Worm (Caenorhabditis elegans) whole organism, L3 larva: ENCODE data around the gene H12D21.5.
A peak's percentile ranks its signal among the peaks of the same experiment; 100 is the strongest.

Experiments
- R02D3.7 ChIP-seq: fragments of 150-350 bp; optimal IDR thresholded peaks from 2 replicates; lab custom pipeline; 2014; ENCODE audit warnings: missing biosample characterization, missing genetic modification characterization
- ZK546.5 ChIP-seq: sonication (generic microtip); optimal IDR thresholded peaks from 2 replicates; lab custom pipeline; 2017; ENCODE audit warnings: missing biosample characterization, missing genetic modification characterization
- aly-2 ChIP-seq: fragments of 150-350 bp; optimal IDR thresholded peaks from 2 replicates; lab custom pipeline; 2014; ENCODE audit warnings: missing biosample characterization, missing genetic modification characterization
- ama-1 ChIP-seq: fragments of 150-350 bp; optimal IDR thresholded peaks from 2 replicates; lab custom pipeline; 2018
- ceh-16 ChIP-seq: sonication (generic microtip); optimal IDR thresholded peaks from 2 replicates; lab custom pipeline; 2017; ENCODE audit warnings: missing biosample characterization, missing genetic modification characterization
- ceh-28 ChIP-seq: fragments of 150-350 bp; optimal IDR thresholded peaks from 2 replicates; lab custom pipeline; 2014; ENCODE audit warnings: missing biosample characterization, missing genetic modification reagents, missing genetic modification characterization
- ceh-82 ChIP-seq: fragments of 150-350 bp; optimal IDR thresholded peaks from 2 replicates; lab custom pipeline; 2014; ENCODE audit warnings: missing biosample characterization, missing genetic modification characterization
- ceh-9 ChIP-seq: sonication (generic microtip); optimal IDR thresholded peaks from 2 replicates; lab custom pipeline; 2018; ENCODE audit warnings: missing biosample characterization, missing genetic modification characterization
- daf-12 ChIP-seq: fragments of 150-350 bp; optimal IDR thresholded peaks from 2 replicates; lab custom pipeline; 2014; ENCODE audit warnings: missing biosample characterization, missing genetic modification reagents, missing genetic modification characterization
- egl-27 ChIP-seq: sonication (generic microtip); optimal IDR thresholded peaks from 4 replicates; lab custom pipeline; 2017; ENCODE audit warnings: missing biosample characterization, missing genetic modification reagents, missing genetic modification characterization
- egl-5 ChIP-seq: fragments of 150-350 bp; optimal IDR thresholded peaks from 2 replicates; lab custom pipeline; 2017; ENCODE audit warnings: missing biosample characterization, missing genetic modification reagents, missing genetic modification characterization, inconsistent platforms
- elt-1 ChIP-seq: fragments of 150-350 bp; optimal IDR thresholded peaks from 2 replicates; lab custom pipeline; 2014; ENCODE audit warnings: missing biosample characterization, missing genetic modification characterization
- elt-2 ChIP-seq: sonication (generic microtip); optimal IDR thresholded peaks from 2 replicates; lab custom pipeline; 2016; ENCODE audit warnings: missing genetic modification reagents, mild to moderate bottlenecking, missing genetic modification characterization, missing compliant biosample characterization
- elt-3 ChIP-seq, 3 experiments: fragments of 150-350 bp in 1 of 3; sonication (generic microtip) in 2 of 3; optimal IDR thresholded peaks; 2 replicates in 2 of 3; 4 replicates in 1 of 3; lab custom pipeline; 2014 to 2017; ENCODE audit warnings: missing biosample characterization in 3 of 3, missing genetic modification characterization in 3 of 3
- eor-1 ChIP-seq, 2 experiments: fragments of 150-350 bp; optimal IDR thresholded peaks; 2 replicates each; lab custom pipeline; 2014 to 2018; ENCODE audit warnings: missing biosample characterization in 2 of 2, missing genetic modification characterization in 2 of 2
- fkh-10 ChIP-seq: sonication (generic microtip); optimal IDR thresholded peaks from 2 replicates; lab custom pipeline; 2017; ENCODE audit warnings: missing biosample characterization, missing genetic modification reagents, missing genetic modification characterization
- fkh-2 ChIP-seq: fragments of 150-350 bp; optimal IDR thresholded peaks from 2 replicates; lab custom pipeline; 2014; ENCODE audit warnings: missing biosample characterization, missing genetic modification reagents, missing genetic modification characterization
- fos-1 ChIP-seq: fragments of 150-350 bp; optimal IDR thresholded peaks from 2 replicates; lab custom pipeline; 2014; ENCODE audit warnings: missing biosample characterization, missing genetic modification characterization
- hmg-11 ChIP-seq: sonication (generic microtip); optimal IDR thresholded peaks from 2 replicates; lab custom pipeline; 2016; ENCODE audit warnings: missing genetic modification characterization, missing compliant biosample characterization
- jun-1 ChIP-seq: fragments of 150-350 bp; optimal IDR thresholded peaks from 2 replicates; lab custom pipeline; 2014; ENCODE audit warnings: missing biosample characterization, missing genetic modification reagents, missing genetic modification characterization
- lin-15B ChIP-seq: fragments of 150-350 bp; optimal IDR thresholded peaks from 2 replicates; lab custom pipeline; 2014; ENCODE audit warnings: missing biosample characterization, missing genetic modification characterization
- lin-39 ChIP-seq: fragments of 150-350 bp; optimal IDR thresholded peaks from 2 replicates; lab custom pipeline; 2018; ENCODE audit warnings: missing biosample characterization, missing genetic modification reagents, missing genetic modification characterization
- lsy-12 ChIP-seq: sonication (generic microtip); optimal IDR thresholded peaks from 2 replicates; lab custom pipeline; 2016; ENCODE audit warnings: mild to moderate bottlenecking, missing genetic modification characterization, missing compliant biosample characterization
- mdl-1 ChIP-seq: fragments of 150-350 bp; optimal IDR thresholded peaks from 2 replicates; lab custom pipeline; 2014; ENCODE audit warnings: missing biosample characterization, missing genetic modification characterization
- mml-1 ChIP-seq: fragments of 150-350 bp; sonication (generic microtip); optimal IDR thresholded peaks from 3 replicates; lab custom pipeline; 2014; ENCODE audit warnings: missing biosample characterization, missing genetic modification characterization
- nfya-1 ChIP-seq: sonication (generic microtip); optimal IDR thresholded peaks from 2 replicates; lab custom pipeline; 2017; ENCODE audit warnings: missing genetic modification characterization, mild to moderate bottlenecking, missing compliant biosample characterization, antibody characterized with exemption, moderate library complexity; ENCODE audit not compliant: insufficient read depth
- nhr-11 ChIP-seq: fragments of 150-350 bp; optimal IDR thresholded peaks from 2 replicates; lab custom pipeline; 2014; ENCODE audit warnings: missing biosample characterization, missing genetic modification characterization
- nhr-12 ChIP-seq: fragments of 150-350 bp; optimal IDR thresholded peaks from 2 replicates; lab custom pipeline; 2014; ENCODE audit warnings: missing biosample characterization, missing genetic modification characterization
- nhr-23 ChIP-seq: fragments of 150-350 bp; optimal IDR thresholded peaks from 2 replicates; lab custom pipeline; 2014; ENCODE audit warnings: missing biosample characterization, missing genetic modification reagents, missing genetic modification characterization
- nhr-237 ChIP-seq: fragments of 150-350 bp; optimal IDR thresholded peaks from 2 replicates; lab custom pipeline; 2014; ENCODE audit warnings: missing biosample characterization, missing genetic modification characterization
- nhr-25 ChIP-seq: sonication (generic microtip); optimal IDR thresholded peaks from 2 replicates; lab custom pipeline; 2017; ENCODE audit warnings: missing biosample characterization, missing genetic modification characterization
- nhr-28 ChIP-seq: fragments of 150-350 bp; optimal IDR thresholded peaks from 2 replicates; lab custom pipeline; 2014; ENCODE audit warnings: missing biosample characterization, missing genetic modification characterization
- nhr-43 ChIP-seq: sonication (generic microtip); optimal IDR thresholded peaks from 2 replicates; lab custom pipeline; 2016; ENCODE audit warnings: mild to moderate bottlenecking, missing genetic modification characterization, missing compliant biosample characterization; ENCODE audit not compliant: poor library complexity, severe bottlenecking
- nhr-67 ChIP-seq: fragments of 150-350 bp; optimal IDR thresholded peaks from 2 replicates; lab custom pipeline; 2014; ENCODE audit warnings: missing biosample characterization, missing genetic modification characterization
- nhr-76 ChIP-seq: fragments of 150-350 bp; sonication (generic microtip); optimal IDR thresholded peaks from 5 replicates; lab custom pipeline; 2014; ENCODE audit warnings: missing biosample characterization, missing genetic modification characterization
- nhr-77 ChIP-seq: fragments of 150-350 bp; optimal IDR thresholded peaks from 2 replicates; lab custom pipeline; 2014; ENCODE audit warnings: missing biosample characterization, missing genetic modification characterization
- pha-4 ChIP-seq: fragments of 150-350 bp; optimal IDR thresholded peaks from 2 replicates; lab custom pipeline; 2014; ENCODE audit warnings: missing biosample characterization, missing genetic modification reagents, missing genetic modification characterization
- pqm-1 ChIP-seq: fragments of 150-350 bp; optimal IDR thresholded peaks from 2 replicates; lab custom pipeline; 2017; ENCODE audit warnings: missing biosample characterization, missing genetic modification characterization, inconsistent platforms
- sea-2 ChIP-seq: fragments of 150-350 bp; sonication (generic microtip); optimal IDR thresholded peaks from 4 replicates; lab custom pipeline; 2014; ENCODE audit warnings: missing biosample characterization, missing genetic modification reagents, missing genetic modification characterization
- skn-1 ChIP-seq: fragments of 150-350 bp; optimal IDR thresholded peaks from 2 replicates; lab custom pipeline; 2014; ENCODE audit warnings: missing biosample characterization, missing genetic modification characterization
- snpc-4 ChIP-seq: fragments of 150-350 bp; optimal IDR thresholded peaks from 2 replicates; lab custom pipeline; 2014; ENCODE audit warnings: missing biosample characterization, missing genetic modification characterization
- tbx-2 ChIP-seq: sonication (generic microtip); optimal IDR thresholded peaks from 2 replicates; lab custom pipeline; 2016; ENCODE audit warnings: mild to moderate bottlenecking, missing genetic modification characterization, missing compliant biosample characterization
- unc-39 ChIP-seq: sonication (generic microtip); optimal IDR thresholded peaks from 4 replicates; lab custom pipeline; 2017; ENCODE audit warnings: missing biosample characterization, missing genetic modification characterization
- unc-62 ChIP-seq: fragments of 150-350 bp; sonication (generic microtip); optimal IDR thresholded peaks from 4 replicates; lab custom pipeline; 2014; ENCODE audit warnings: missing biosample characterization, missing genetic modification reagents, missing genetic modification characterization
- zag-1 ChIP-seq: fragments of 150-350 bp; optimal IDR thresholded peaks from 2 replicates; lab custom pipeline; 2014; ENCODE audit warnings: missing biosample characterization, missing genetic modification characterization
- ztf-11 ChIP-seq: fragments of 150-350 bp; optimal IDR thresholded peaks from 2 replicates; lab custom pipeline; 2014; ENCODE audit warnings: missing biosample characterization, missing genetic modification characterization
- ztf-4 ChIP-seq: fragments of 150-350 bp; optimal IDR thresholded peaks from 2 replicates; lab custom pipeline; 2014; ENCODE audit warnings: missing biosample characterization, missing genetic modification characterization

H12D21.5 gene

ce11 chrV:14849628-14850027 is 44.2 kb upstream of the H12D21.5 start:
- TF ChIP-seq nhr-12 (tag; lab: Kevin White, UChicago) (no peak), ceh-16 (tag; lab: Kevin White, UChicago) (no peak), lsy-12 (peak; percentile 51), egl-27 (no peak), sea-2 (GFP tag; lab: Kevin White, UChicago) (no peak), ceh-9 (no peak), unc-39 (tag; lab: Kevin White, UChicago) (no peak), nhr-43 (peak; percentile 88), ceh-28 (tag; lab: Kevin White, UChicago) (no peak), nfya-1 (tag; lab: Kevin White, UChicago) (peak; percentile 59), hmg-11 (peak; percentile 54), nhr-11 (tag; lab: Kevin White, UChicago) (no peak), zag-1 (tag; lab: Kevin White, UChicago) (no peak), nhr-28 (tag; lab: Kevin White, UChicago) (no peak), unc-62 (GFP tag; lab: Kevin White, UChicago) (no peak), egl-5 (tag; lab: Kevin White, UChicago) (no peak), nhr-67 (tag; lab: Kevin White, UChicago) (no peak), nhr-76 (no peak), fkh-2 (tag; lab: Kevin White, UChicago) (no peak), nhr-25 (tag; lab: Kevin White, UChicago) (peak; percentile 70), lin-15B (tag; lab: Kevin White, UChicago) (peak; percentile 5), elt-3 (tag; optimal IDR thresholded peaks at IDR 0.05; lab: Kevin White, UChicago) (peak in 2 of 3 experiments; percentile 67 to 83), eor-1 (tag; optimal IDR thresholded peaks at IDR 0.05; lab: Kevin White, UChicago) (no peak), ceh-82 (tag; lab: Kevin White, UChicago) (no peak), R02D3.7 (tag; lab: Kevin White, UChicago) (no peak), fos-1 (tag; lab: Kevin White, UChicago) (no peak), nhr-77 (tag; lab: Kevin White, UChicago) (no peak), snpc-4 (tag; lab: Kevin White, UChicago) (peak; percentile 70), daf-12 (tag; lab: Kevin White, UChicago) (no peak), nhr-237 (tag; lab: Kevin White, UChicago) (no peak), mdl-1 (tag; lab: Kevin White, UChicago) (peak; percentile 43), fkh-10 (GFP tag; lab: Kevin White, UChicago) (no peak), ZK546.5 (tag; lab: Kevin White, UChicago) (no peak), tbx-2 (tag; lab: Kevin White, UChicago) (peak; percentile 9), skn-1 (tag; lab: Kevin White, UChicago) (no peak), pqm-1 (tag; lab: Kevin White, UChicago) (peak; percentile 63), aly-2 (no peak), ztf-4 (tag; lab: Kevin White, UChicago) (no peak), pha-4 (peak; percentile 81), ama-1 (lab: Kevin White, UChicago) (peak; percentile 53), elt-1 (tag; lab: Kevin White, UChicago) (no peak), mml-1 (tag; lab: Kevin White, UChicago) (no peak), lin-39 (tag; lab: Kevin White, UChicago) (peak; percentile 54), jun-1 (tag; lab: Kevin White, UChicago) (peak; percentile 25), elt-2 (tag; lab: Kevin White, UChicago) (peak; percentile 78), nhr-23 (tag; lab: Kevin White, UChicago) (peak; percentile 85), ztf-11 (tag; lab: Kevin White, UChicago) (no peak)
